Fruit fly (Drosophila melanogaster) whole organism, embryonic: ENCODE results near the gene pall.

ENCODE experiments used
- CG10462 ChIP-seq: fragments of 200-800 bp; sonication (Bioruptor generic); optimal IDR thresholded peaks from 2 replicates; lab custom pipeline; 2016; ENCODE audit warnings: missing biosample characterization, missing genetic modification characterization
- CG12744 ChIP-seq: fragments of 200-800 bp; sonication (Bioruptor generic); optimal IDR thresholded peaks from 2 replicates; lab custom pipeline; 2016; ENCODE audit warnings: missing biosample characterization, missing genetic modification characterization
- CG14014 ChIP-seq: fragments of 200-800 bp; sonication (Bioruptor generic); IDR thresholded peaks from 2 replicates; pipeline ENCODE4 v1.3.6; 2022; ENCODE audit warnings: missing biosample characterization, missing genetic modification characterization
- CG18599 ChIP-seq: fragments of 200-800 bp; sonication (Bioruptor generic); optimal IDR thresholded peaks from 3 replicates; lab custom pipeline; 2017; ENCODE audit warnings: missing biosample characterization, missing genetic modification characterization, mild to moderate bottlenecking, moderate library complexity, missing genetic modification reagents
- CG18764 ChIP-seq: fragments of 200-800 bp; sonication (Bioruptor generic); optimal IDR thresholded peaks from 3 replicates; lab custom pipeline; 2016; ENCODE audit warnings: missing biosample characterization, missing genetic modification characterization
- CG30431 ChIP-seq: fragments of 200-800 bp; sonication (Bioruptor generic); optimal IDR thresholded peaks from 2 replicates; lab custom pipeline; 2017; ENCODE audit warnings: missing biosample characterization, missing genetic modification characterization
- CG3407 ChIP-seq: fragments of 200-800 bp; sonication (Bioruptor generic); optimal IDR thresholded peaks from 2 replicates; lab custom pipeline; 2018; ENCODE audit warnings: missing biosample characterization, mild to moderate bottlenecking, missing genetic modification characterization
- CG4360 ChIP-seq: fragments of 200-800 bp; sonication (Bioruptor generic); IDR thresholded peaks from 2 replicates; pipeline ENCODE4 v1.3.6; 2022; ENCODE audit warnings: missing biosample characterization, missing genetic modification characterization
- CG7839 ChIP-seq: fragments of 200-800 bp; sonication (Bioruptor generic); optimal IDR thresholded peaks from 3 replicates; lab custom pipeline; 2018; ENCODE audit warnings: missing biosample characterization, mild to moderate bottlenecking, missing genetic modification characterization, moderate library complexity
- CG9437 ChIP-seq: fragments of 200-800 bp; sonication (Bioruptor generic); optimal IDR thresholded peaks from 2 replicates; lab custom pipeline; 2018; ENCODE audit warnings: missing biosample characterization, mild to moderate bottlenecking, missing genetic modification characterization
- CG9797 ChIP-seq: fragments of 200-800 bp; sonication (Bioruptor generic); optimal IDR thresholded peaks from 3 replicates; lab custom pipeline; 2018; ENCODE audit warnings: missing biosample characterization, mild to moderate bottlenecking, missing genetic modification characterization
- CG9876 ChIP-seq: fragments of 200-800 bp; sonication (Bioruptor generic); optimal IDR thresholded peaks from 2 replicates; lab custom pipeline; 2016; ENCODE audit warnings: missing biosample characterization, missing genetic modification characterization
- Camta ChIP-seq: fragments of 200-800 bp; sonication (Bioruptor generic); optimal IDR thresholded peaks from 2 replicates; lab custom pipeline; 2016; ENCODE audit warnings: missing biosample characterization, missing genetic modification characterization
- CoRest ChIP-seq: fragments of 200-800 bp; sonication (Bioruptor generic); optimal IDR thresholded peaks from 3 replicates; lab custom pipeline; 2018; ENCODE audit warnings: missing biosample characterization, mild to moderate bottlenecking, missing genetic modification characterization, moderate library complexity
- CrebB ChIP-seq: fragments of 200-800 bp; sonication (Bioruptor generic); optimal IDR thresholded peaks from 3 replicates; lab custom pipeline; 2018; ENCODE audit warnings: missing biosample characterization, mild to moderate bottlenecking, missing genetic modification characterization
- E2f2 ChIP-seq: fragments of 200-800 bp; sonication (Bioruptor generic); IDR thresholded peaks from 2 replicates; pipeline ENCODE4 v1.3.6; 2022; ENCODE audit warnings: missing biosample characterization, missing genetic modification characterization
- Elba2 ChIP-seq: fragments of 200-800 bp; sonication (Bioruptor generic); optimal IDR thresholded peaks from 3 replicates; lab custom pipeline; 2016; ENCODE audit warnings: missing biosample characterization, missing genetic modification characterization
- Fer2 ChIP-seq: fragments of 200-800 bp; sonication (Bioruptor generic); optimal IDR thresholded peaks from 2 replicates; lab custom pipeline; 2018; ENCODE audit warnings: missing biosample characterization, mild to moderate bottlenecking, missing genetic modification characterization, moderate library complexity
- H2.0 ChIP-seq: fragments of 200-800 bp; sonication (Bioruptor generic); IDR thresholded peaks from 2 replicates; pipeline ENCODE4 v1.3.6; 2022; ENCODE audit warnings: missing biosample characterization, missing genetic modification characterization
- Nf-YC ChIP-seq: fragments of 200-800 bp; optimal IDR thresholded peaks from 3 replicates; lab custom pipeline; 2019; ENCODE audit warnings: missing biosample characterization, mild to moderate bottlenecking, missing genetic modification characterization, moderate library complexity
- Oli ChIP-seq: fragments of 200-800 bp; sonication (Bioruptor generic); optimal IDR thresholded peaks from 2 replicates; lab custom pipeline; 2018; ENCODE audit warnings: missing biosample characterization, mild to moderate bottlenecking, missing genetic modification characterization, moderate library complexity
- Taf1 ChIP-seq: fragments of 200-800 bp; sonication (Bioruptor generic); IDR thresholded peaks from 2 replicates; pipeline ENCODE4 v1.3.6; 2022; ENCODE audit warnings: missing biosample characterization, missing genetic modification characterization
- YL-1 ChIP-seq: fragments of 200-800 bp; sonication (Bioruptor generic); optimal IDR thresholded peaks from 3 replicates; lab custom pipeline; 2017; ENCODE audit warnings: missing biosample characterization, mild to moderate bottlenecking, missing genetic modification characterization
- abd-A ChIP-seq: fragments of 200-800 bp; sonication (Bioruptor generic); optimal IDR thresholded peaks from 3 replicates; lab custom pipeline; 2019; ENCODE audit warnings: missing biosample characterization, mild to moderate bottlenecking, missing genetic modification characterization, moderate library complexity
- bsh ChIP-seq, 2 experiments: fragments of 200-800 bp; sonication (Bioruptor generic); optimal IDR thresholded peaks; 2 replicates each; lab custom pipeline; 2017 to 2018; ENCODE audit warnings: mild to moderate bottlenecking in 2 of 2, missing biosample characterization in 2 of 2, missing genetic modification characterization in 2 of 2, moderate library complexity in 1 of 2
- cato ChIP-seq: fragments of 200-800 bp; sonication (Bioruptor generic); optimal IDR thresholded peaks from 2 replicates; lab custom pipeline; 2016; ENCODE audit warnings: missing biosample characterization, missing genetic modification characterization, borderline replicate concordance
- caup ChIP-seq: fragments of 200-800 bp; sonication (Bioruptor generic); optimal IDR thresholded peaks from 3 replicates; lab custom pipeline; 2017; ENCODE audit warnings: missing biosample characterization, mild to moderate bottlenecking, missing genetic modification characterization, moderate library complexity; ENCODE audit not compliant: severe bottlenecking
- cg ChIP-seq: fragments of 200-800 bp; sonication (Bioruptor generic); optimal IDR thresholded peaks from 3 replicates; lab custom pipeline; 2019; ENCODE audit warnings: missing biosample characterization, mild to moderate bottlenecking, missing genetic modification characterization, moderate library complexity
- chinmo ChIP-seq: fragments of 200-800 bp; sonication (Bioruptor generic); IDR thresholded peaks from 4 replicates; pipeline ENCODE4 v1.3.6; 2022; ENCODE audit warnings: missing biosample characterization, missing genetic modification characterization; ENCODE audit not compliant: partially characterized antibody
- chm ChIP-seq: fragments of 200-800 bp; sonication (Bioruptor generic); IDR thresholded peaks from 2 replicates; pipeline ENCODE4 v1.3.6; 2022; ENCODE audit warnings: missing biosample characterization, missing genetic modification characterization
- ci ChIP-seq: fragments of 200-800 bp; sonication (Bioruptor generic); IDR thresholded peaks from 3 replicates; pipeline ENCODE4 v1.3.6; 2022; ENCODE audit warnings: missing biosample characterization, missing genetic modification characterization
- corto ChIP-seq: fragments of 200-800 bp; sonication (Bioruptor generic); optimal IDR thresholded peaks from 2 replicates; lab custom pipeline; 2016; ENCODE audit warnings: missing biosample characterization, mild to moderate bottlenecking, missing genetic modification characterization, moderate library complexity
- cwo ChIP-seq: fragments of 200-800 bp; sonication (Bioruptor generic); optimal IDR thresholded peaks from 3 replicates; lab custom pipeline; 2017; ENCODE audit warnings: missing biosample characterization, missing genetic modification characterization, mild to moderate bottlenecking, moderate library complexity, missing genetic modification reagents
- dmrt11E ChIP-seq: fragments of 200-800 bp; sonication (Bioruptor generic); optimal IDR thresholded peaks from 3 replicates; lab custom pipeline; 2018; ENCODE audit warnings: missing biosample characterization, mild to moderate bottlenecking, missing genetic modification characterization, moderate library complexity
- emc ChIP-seq: fragments of 200-800 bp; sonication (Bioruptor generic); optimal IDR thresholded peaks from 2 replicates; lab custom pipeline; 2016; ENCODE audit warnings: missing biosample characterization, missing genetic modification characterization
- ems ChIP-seq: fragments of 200-800 bp; sonication (Bioruptor generic); optimal IDR thresholded peaks from 3 replicates; lab custom pipeline; 2016; ENCODE audit warnings: missing biosample characterization, missing genetic modification characterization
- fu2 ChIP-seq: fragments of 200-800 bp; sonication (Bioruptor generic); optimal IDR thresholded peaks from 2 replicates; lab custom pipeline; 2016; ENCODE audit warnings: missing biosample characterization, missing genetic modification characterization
- grau ChIP-seq: fragments of 200-800 bp; optimal IDR thresholded peaks from 3 replicates; lab custom pipeline; 2019; ENCODE audit warnings: missing biosample characterization, mild to moderate bottlenecking, missing genetic modification characterization, moderate library complexity
- grn ChIP-seq: fragments of 200-800 bp; sonication (Bioruptor generic); optimal IDR thresholded peaks from 3 replicates; lab custom pipeline; 2017; ENCODE audit warnings: missing biosample characterization, missing genetic modification characterization
- gt ChIP-seq: fragments of 200-800 bp; sonication (Bioruptor generic); IDR thresholded peaks from 2 replicates; pipeline ENCODE4 v1.3.6; 2022; ENCODE audit warnings: missing biosample characterization, missing genetic modification characterization
- kay ChIP-seq: fragments of 200-800 bp; sonication (Bioruptor generic); optimal IDR thresholded peaks from 2 replicates; lab custom pipeline; 2016; ENCODE audit warnings: missing biosample characterization, missing genetic modification characterization
- nom ChIP-seq: fragments of 200-800 bp; sonication (Bioruptor generic); optimal IDR thresholded peaks from 2 replicates; lab custom pipeline; 2017; ENCODE audit warnings: missing biosample characterization, missing genetic modification characterization, mild to moderate bottlenecking, moderate library complexity, missing genetic modification reagents
- ro ChIP-seq: fragments of 200-800 bp; sonication (Bioruptor generic); IDR thresholded peaks from 2 replicates; pipeline ENCODE4 v1.3.6; 2022; ENCODE audit warnings: missing biosample characterization, missing genetic modification characterization
- run ChIP-seq: fragments of 200-800 bp; sonication (Bioruptor generic); optimal IDR thresholded peaks from 3 replicates; lab custom pipeline; 2018; ENCODE audit warnings: missing biosample characterization, mild to moderate bottlenecking, missing genetic modification characterization
- sens-2 ChIP-seq: fragments of 200-800 bp; sonication (Bioruptor generic); IDR thresholded peaks from 2 replicates; pipeline ENCODE4 v1.3.6; 2022; ENCODE audit warnings: missing biosample characterization, missing genetic modification characterization
- slou ChIP-seq: fragments of 200-800 bp; sonication (Bioruptor generic); optimal IDR thresholded peaks from 3 replicates; lab custom pipeline; 2016; ENCODE audit warnings: missing biosample characterization, missing genetic modification characterization
- tin ChIP-seq: fragments of 200-800 bp; sonication (Bioruptor generic); optimal IDR thresholded peaks from 3 replicates; lab custom pipeline; 2016; ENCODE audit warnings: missing biosample characterization, missing genetic modification characterization
- vvl ChIP-seq: fragments of 200-800 bp; sonication (Bioruptor generic); IDR thresholded peaks from 2 replicates; pipeline ENCODE4 v1.3.6; 2022; ENCODE audit warnings: missing biosample characterization, missing genetic modification characterization

Gene pall

DNA sequence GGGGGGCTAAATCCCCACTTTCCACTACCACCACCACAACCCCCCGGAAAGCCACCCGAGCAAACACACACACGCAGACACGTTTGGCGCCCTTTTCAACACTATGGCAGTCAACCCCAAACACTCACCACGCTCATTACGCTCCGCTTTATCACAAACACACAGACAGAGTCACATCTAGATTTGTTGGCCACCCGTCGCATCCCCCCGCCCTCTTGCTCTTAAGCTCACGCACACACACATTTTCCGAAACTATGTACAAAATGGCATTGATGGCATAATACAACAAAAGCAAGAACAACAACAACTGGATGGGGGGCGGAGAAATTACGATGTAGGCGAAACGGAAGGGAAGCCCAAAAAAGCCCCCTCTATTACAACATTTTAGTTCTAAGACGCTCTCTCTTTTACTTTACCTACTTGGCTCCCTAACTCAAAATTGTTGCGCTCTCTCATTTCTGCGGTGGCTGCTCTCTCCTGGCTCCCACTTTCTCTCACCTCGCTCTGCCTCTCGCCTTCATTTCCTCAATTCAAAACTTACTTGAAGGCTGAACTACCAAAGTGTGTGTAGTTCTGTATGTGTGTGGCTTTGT lies 21.8 kb downstream of the pall start (continued):
- peak; percentile 16 for TF ChIP-seq CG18599 (GFP tag; lab: Kevin White, UChicago)
- no peak for TF ChIP-seq caup (GFP tag; lab: Kevin White, UChicago)
- TF ChIP-seq Fer2 (tag; lab: Kevin White, UChicago), result no peak
- TF ChIP-seq cwo, result no peak
- peak; percentile 99 for TF ChIP-seq abd-A (tag; lab: Kevin White, UChicago)
- TF ChIP-seq CG14014 (GFP tag; lab: Robert Waterston, UW), result no peak
- no peak for TF ChIP-seq YL-1
- TF ChIP-seq Nf-YC, result peak; percentile 22
- no peak for TF ChIP-seq cato
- TF ChIP-seq CG9797 (GFP tag; lab: Kevin White, UChicago), result no peak
- no peak for TF ChIP-seq CG30431
- no peak for TF ChIP-seq ems (GFP tag; lab: Kevin White, UChicago)
- no peak for TF ChIP-seq CG9876 (GFP tag; lab: Kevin White, UChicago)

DNA sequence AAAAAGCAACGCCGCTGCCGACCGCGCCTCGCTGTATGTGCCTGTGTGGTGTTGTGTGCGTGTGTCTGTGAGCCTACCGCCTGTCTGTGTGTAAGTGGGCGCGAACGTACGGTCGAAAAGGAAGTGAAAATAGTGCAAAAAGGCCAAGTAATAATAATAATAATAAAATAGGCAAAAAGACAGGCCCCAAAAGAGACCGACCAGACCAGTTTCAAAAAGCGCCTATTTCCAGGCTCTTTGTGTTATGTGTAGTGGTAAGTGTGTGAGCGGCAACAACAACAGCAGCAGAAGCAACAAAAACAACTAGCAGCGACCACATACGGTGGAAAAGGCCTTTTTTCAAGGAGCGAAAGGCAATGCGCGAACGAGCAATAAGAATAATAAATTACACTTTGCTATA lies 24.8 kb downstream of the pall start:
- peak; percentile 92 for TF ChIP-seq nom
- peak in 1 of 2 experiments; percentile 20 for TF ChIP-seq bsh (GFP tag; optimal IDR thresholded peaks at IDR 0.05; lab: Kevin White, UChicago)
- no peak for TF ChIP-seq ci (GFP tag; lab: Robert Waterston, UW)
- TF ChIP-seq Elba2, result peak; percentile 49
- TF ChIP-seq run (tag; lab: Kevin White, UChicago), result no peak
- peak; percentile 69 for TF ChIP-seq CG4360
- TF ChIP-seq chinmo, result 0 out of 4 replicates have a peak, but pooled peaks have one; percentile 49
- peak; percentile 86 for TF ChIP-seq cg (GFP tag; lab: Kevin White, UChicago)

dm6 chr3L:9462247-9462769 lies 25.3 kb downstream of the pall start:
- TF ChIP-seq CG9437 (peak; percentile 85), emc (GFP tag; lab: Kevin White, UChicago) (no peak), Oli (tag; lab: Kevin White, UChicago) (peak; percentile 87), CG3407 (peak; percentile 87), vvl (GFP tag; lab: Robert Waterston, UW) (peak; percentile 91), gt (GFP tag; lab: Robert Waterston, UW) (peak; percentile 58; the same call in 1 of the 2 replicates), corto (GFP tag; lab: Kevin White, UChicago) (peak; percentile 56), CG7839 (tag; lab: Kevin White, UChicago) (peak; percentile 91), H2.0 (peak; percentile 65), cato (peak; percentile 70), CoRest (tag; lab: Kevin White, UChicago) (peak; percentile 92), slou (GFP tag; lab: Kevin White, UChicago) (no peak), dmrt11E (tag; lab: Kevin White, UChicago) (peak; percentile 94), grau (tag; lab: Kevin White, UChicago) (peak; percentile 92), CrebB (peak; percentile 80), grn (GFP tag; lab: Kevin White, UChicago) (no peak), CG12744 (peak; percentile 77), ro (GFP tag; lab: Robert Waterston, UW) (no peak), chm (GFP tag; lab: Robert Waterston, UW) (peak; percentile 60), Taf1 (GFP tag; lab: Robert Waterston, UW) (no peak), kay (GFP tag; lab: Kevin White, UChicago) (peak; percentile 75), tin (peak; percentile 86), E2f2 (GFP tag; lab: Robert Waterston, UW) (peak; percentile 57; the same call in 1 of the 2 replicates), CG18764 (GFP tag; lab: Kevin White, UChicago) (peak; percentile 79), Camta (GFP tag; lab: Kevin White, UChicago) (peak; percentile 75), CG10462 (GFP tag; lab: Kevin White, UChicago) (peak; percentile 64), fu2 (GFP tag; lab: Kevin White, UChicago) (peak; percentile 18), sens-2 (peak; percentile 58; the same call in 1 of the 2 replicates)
